Worm (Caenorhabditis elegans): ENCODE data around the gene srab-22.
A peak's percentile ranks its signal among the peaks of the same experiment; 100 is the strongest.

Gene srab-22

DNA sequence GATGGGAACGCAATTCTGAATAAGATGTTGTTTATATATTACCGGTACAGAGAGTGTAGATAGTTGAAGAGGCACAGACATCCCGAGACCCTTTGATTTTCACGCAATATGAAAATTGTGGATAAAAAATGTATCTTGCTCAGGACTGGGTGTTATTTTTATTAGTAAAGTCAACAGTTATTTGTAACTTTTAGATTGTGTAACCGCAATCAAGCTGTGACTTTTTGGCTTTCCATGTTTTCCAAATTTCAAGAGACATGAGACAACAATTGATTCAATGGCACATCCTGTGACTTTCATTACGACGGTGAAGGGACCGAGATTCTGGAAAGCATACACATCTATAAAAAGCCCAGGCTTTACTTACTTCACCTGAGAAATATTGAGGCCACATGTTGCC, 50.1 kb downstream of the srab-22 start:
- TF ChIP-seq egl-43 (GFP tag; IDR thresholded peaks at IDR 0.05) (no peak), dmd-6 (GFP tag; IDR thresholded peaks at IDR 0.05) (no peak), ZK546.5 (tag; optimal IDR thresholded peaks at IDR 0.05) (no peak), madf-5 (GFP tag; IDR thresholded peaks at IDR 0.05) (no peak), unc-62 (GFP tag; optimal IDR thresholded peaks at IDR 0.05 in 1 of 2) (peak in 1 of 2 experiments; percentile 97), unc-62 (tag; optimal IDR thresholded peaks at IDR 0.05) (no peak), hlh-30 (tag; optimal IDR thresholded peaks at IDR 0.05; ENCODE audit: insufficient read depth) (no peak), mxl-3 (GFP tag; optimal IDR thresholded peaks at IDR 0.05) (no peak), lsy-2 (tag; optimal IDR thresholded peaks at IDR 0.05) (no peak)

Measured in whole organism, L4 larva.